Worm (Caenorhabditis elegans) whole organism, dauer: Measurements from ENCODE around the gene Y47D3B.3.

Experiments used
- unc-62 ChIP-seq: sonication (generic microtip); optimal IDR thresholded peaks from 2 replicates; lab custom pipeline; 2017; ENCODE audit warnings: missing biosample characterization, missing genetic modification reagents, missing genetic modification characterization

Gene Y47D3B.3

ce11 chrIII:11378450-11378849 is 19.1 kb upstream of the Y47D3B.3 start:
- TF ChIP-seq unc-62 (GFP tag; lab: Kevin White, UChicago) = no peak

ce11 chrIII:11378910-11379309 is 18.7 kb upstream of the Y47D3B.3 start:
- TF ChIP-seq unc-62 (GFP tag; lab: Kevin White, UChicago) = no peak

- no peak for TF ChIP-seq unc-62 (GFP tag; lab: Kevin White, UChicago)
These were observed 17.0 kb upstream of the Y47D3B.3 start for ce11 chrIII:11380555-11380954.

- TF ChIP-seq unc-62 (GFP tag; lab: Kevin White, UChicago) = no peak
These were observed 15.7 kb upstream of the Y47D3B.3 start, which contains the start of gene subs-4 for ce11 chrIII:11381922-11382321. Gene subs-4, plus strand, starts transcription at chrIII:11382222.

- no peak for TF ChIP-seq unc-62 (GFP tag; lab: Kevin White, UChicago)
These were observed 8.2 kb upstream of the Y47D3B.3 start for ce11 chrIII:11389384-11389783.

- no peak for TF ChIP-seq unc-62 (GFP tag; lab: Kevin White, UChicago)
These were observed 6.8 kb upstream of the Y47D3B.3 start for ce11 chrIII:11390832-11391231.

ce11 chrIII:11391601-11392520 is 5.7 kb upstream of the Y47D3B.3 start:
- TF ChIP-seq unc-62 (GFP tag; lab: Kevin White, UChicago) = no peak

ce11 chrIII:11392740-11393139 is 4.9 kb upstream of the Y47D3B.3 start:
- TF ChIP-seq unc-62 (GFP tag; lab: Kevin White, UChicago) = no peak

ce11 chrIII:11393162-11393561 is 4.4 kb upstream of the Y47D3B.3 start, which contains the start of gene nlp-21:
Gene nlp-21, minus strand, starts transcription at chrIII:11393262.
- no peak for TF ChIP-seq unc-62 (GFP tag; lab: Kevin White, UChicago)

ce11 chrIII:11402717-11403116 is 5.1 kb downstream of the Y47D3B.3 start, which contains the start of gene Y47D3B.12:
Gene Y47D3B.12, plus strand, starts transcription at chrIII:11403017.
- TF ChIP-seq unc-62 (GFP tag; lab: Kevin White, UChicago) = no peak

- TF ChIP-seq unc-62 (GFP tag; lab: Kevin White, UChicago) = no peak
These were observed 7.5 kb downstream of the Y47D3B.3 start, which contains the start of gene Y47D3B.4 for ce11 chrIII:11405049-11405448. Gene Y47D3B.4, plus strand, starts transcription at chrIII:11405349.

- TF ChIP-seq unc-62 (GFP tag; lab: Kevin White, UChicago) = no peak
These were observed 12.8 kb downstream of the Y47D3B.3 start, which contains the start of gene twk-31 for ce11 chrIII:11410378-11410777. Gene twk-31, plus strand, starts transcription at chrIII:11410678.

ce11 chrIII:11419551-11419950 is 22.0 kb downstream of the Y47D3B.3 start:
- TF ChIP-seq unc-62 (GFP tag; lab: Kevin White, UChicago) = no peak

ce11 chrIII:11424815-11425214 is 27.2 kb downstream of the Y47D3B.3 start:
- TF ChIP-seq unc-62 (GFP tag; lab: Kevin White, UChicago) = no peak

ce11 chrIII:11426906-11427305 is 29.3 kb downstream of the Y47D3B.3 start, which contains the start of gene idpc-1:
Gene idpc-1, plus strand, starts transcription at chrIII:11427206.
- no peak for TF ChIP-seq unc-62 (GFP tag; lab: Kevin White, UChicago)

- no peak for TF ChIP-seq unc-62 (GFP tag; lab: Kevin White, UChicago)
These were observed 30.1 kb downstream of the Y47D3B.3 start for ce11 chrIII:11427548-11428152.
